Worm (Caenorhabditis elegans) whole organism, young adult: ENCODE measurements around the gene srb-11.

Experiments
- B0261.1 ChIP-seq: sonication (generic microtip); optimal IDR thresholded peaks from 2 replicates; lab custom pipeline; 2016; ENCODE audit warnings: mild to moderate bottlenecking, missing genetic modification characterization, moderate library complexity, missing compliant biosample characterization
- D2030.7 ChIP-seq: fragments of 200-800 bp; sonication (Bioruptor generic); IDR thresholded peaks from 2 replicates; pipeline ENCODE4 v1.3.6; 2022; ENCODE audit warnings: missing genetic modification reagents, missing genetic modification characterization, missing compliant biosample characterization
- F22D6.2 ChIP-seq: sonication (generic microtip); optimal IDR thresholded peaks from 2 replicates; lab custom pipeline; 2016; ENCODE audit warnings: mild to moderate bottlenecking, missing genetic modification characterization, missing compliant biosample characterization
- F33H1.4 ChIP-seq: fragments of 200-800 bp; sonication (Bioruptor generic); IDR thresholded peaks from 2 replicates; pipeline ENCODE4 v1.3.6; 2022; ENCODE audit warnings: missing genetic modification reagents, missing genetic modification characterization, missing compliant biosample characterization
- F39B2.1 ChIP-seq: fragments of 200-800 bp; sonication (Bioruptor generic); IDR thresholded peaks from 2 replicates; pipeline ENCODE4 v1.3.6; 2022; ENCODE audit warnings: missing genetic modification reagents, missing genetic modification characterization, missing compliant biosample characterization
- F49E8.2 ChIP-seq: sonication (generic microtip); optimal IDR thresholded peaks from 3 replicates; lab custom pipeline; 2017; ENCODE audit warnings: missing genetic modification characterization, mild to moderate bottlenecking, missing compliant biosample characterization, antibody characterized with exemption, moderate library complexity; ENCODE audit not compliant: insufficient read depth
- F52B5.7 ChIP-seq: sonication (generic microtip); optimal IDR thresholded peaks from 2 replicates; lab custom pipeline; 2016; ENCODE audit warnings: mild to moderate bottlenecking, missing genetic modification characterization, missing compliant biosample characterization
- F55B11.4 ChIP-seq: sonication (generic microtip); optimal IDR thresholded peaks from 2 replicates; lab custom pipeline; 2016; ENCODE audit warnings: missing compliant biosample characterization, missing genetic modification characterization, borderline replicate concordance; ENCODE audit not compliant: insufficient read depth
- Y56A3A.18 ChIP-seq: fragments of 200-800 bp; sonication (Bioruptor generic); IDR thresholded peaks from 2 replicates; pipeline ENCODE4 v1.3.6; 2022; ENCODE audit warnings: missing genetic modification reagents, missing genetic modification characterization, missing compliant biosample characterization
- Y79H2A.3 ChIP-seq: fragments of 200-800 bp; sonication (Bioruptor generic); conservative IDR thresholded peaks from 2 replicates; pipeline ENCODE4 v1.3.6; 2022; ENCODE audit warnings: missing genetic modification reagents, missing genetic modification characterization, missing compliant biosample characterization
- Y95B8A.8 ChIP-seq: fragments of 200-800 bp; sonication (Bioruptor generic); IDR thresholded peaks from 2 replicates; pipeline ENCODE4 v1.3.6; 2022; ENCODE audit warnings: missing genetic modification reagents, missing genetic modification characterization, missing compliant biosample characterization
- aptf-2 ChIP-seq: fragments of 200-800 bp; sonication (Bioruptor generic); conservative IDR thresholded peaks from 2 replicates; pipeline ENCODE4 v1.3.6; 2022; ENCODE audit warnings: missing genetic modification reagents, missing genetic modification characterization, missing compliant biosample characterization
- aptf-3 ChIP-seq: fragments of 200-800 bp; sonication (Bioruptor generic); IDR thresholded peaks from 2 replicates; pipeline ENCODE4 v1.3.6; 2022; ENCODE audit warnings: missing genetic modification characterization, missing compliant biosample characterization
- attf-5 ChIP-seq: fragments of 200-800 bp; sonication (Bioruptor generic); optimal IDR thresholded peaks from 2 replicates; lab custom pipeline; 2018; ENCODE audit warnings: mild to moderate bottlenecking, missing genetic modification characterization, missing compliant biosample characterization
- attf-6 ChIP-seq: fragments of 200-800 bp; sonication (Bioruptor generic); IDR thresholded peaks from 2 replicates; pipeline ENCODE4 v1.3.6; 2022; ENCODE audit warnings: missing genetic modification reagents, missing genetic modification characterization, missing compliant biosample characterization
- cebp-2 ChIP-seq: fragments of 200-800 bp; sonication (Bioruptor generic); IDR thresholded peaks from 2 replicates; pipeline ENCODE4 v1.3.6; 2022; ENCODE audit warnings: missing genetic modification characterization, missing compliant biosample characterization
- ceh-27 ChIP-seq: fragments of 200-800 bp; sonication (Bioruptor generic); optimal IDR thresholded peaks from 2 replicates; lab custom pipeline; 2018; ENCODE audit warnings: mild to moderate bottlenecking, missing genetic modification characterization, moderate library complexity, missing compliant biosample characterization
- dpff-1 ChIP-seq: sonication (generic microtip); optimal IDR thresholded peaks from 2 replicates; lab custom pipeline; 2017; ENCODE audit warnings: mild to moderate bottlenecking, missing genetic modification characterization, missing compliant biosample characterization
- efl-1 ChIP-seq: fragments of 150-350 bp; optimal IDR thresholded peaks from 2 replicates; lab custom pipeline; 2014; ENCODE audit warnings: missing biosample characterization, missing genetic modification reagents, missing genetic modification characterization
- egl-44 ChIP-seq: fragments of 200-800 bp; sonication (Bioruptor generic); IDR thresholded peaks from 2 replicates; pipeline ENCODE4 v1.3.6; 2022; ENCODE audit warnings: missing genetic modification reagents, missing genetic modification characterization, missing compliant biosample characterization
- egrh-3 ChIP-seq: fragments of 200-800 bp; sonication (Bioruptor generic); IDR thresholded peaks from 2 replicates; pipeline ENCODE4 v1.3.6; 2022; ENCODE audit warnings: missing genetic modification reagents, missing genetic modification characterization, missing compliant biosample characterization
- ets-4 ChIP-seq: fragments of 200-800 bp; sonication (Bioruptor generic); optimal IDR thresholded peaks from 2 replicates; lab custom pipeline; 2018; ENCODE audit warnings: mild to moderate bottlenecking, missing genetic modification characterization, missing compliant biosample characterization
- fkh-3 ChIP-seq: sonication (generic microtip); optimal IDR thresholded peaks from 2 replicates; lab custom pipeline; 2016; ENCODE audit warnings: mild to moderate bottlenecking, missing genetic modification characterization, missing compliant biosample characterization
- gei-17 ChIP-seq: fragments of 200-800 bp; sonication (Bioruptor generic); optimal IDR thresholded peaks from 2 replicates; lab custom pipeline; 2018; ENCODE audit warnings: mild to moderate bottlenecking, missing genetic modification characterization, missing compliant biosample characterization
- him-1 ChIP-seq: sonication (generic microtip); optimal IDR thresholded peaks from 2 replicates; lab custom pipeline; 2016; ENCODE audit warnings: missing genotype, missing genetic modification reagents, missing genetic modification characterization, missing compliant biosample characterization
- hlh-26 ChIP-seq: fragments of 200-800 bp; sonication (Bioruptor generic); conservative IDR thresholded peaks from 2 replicates; pipeline ENCODE4 v1.3.6; 2022; ENCODE audit warnings: missing genetic modification reagents, missing genetic modification characterization, missing compliant biosample characterization
- hmg-20 ChIP-seq: fragments of 200-800 bp; sonication (Bioruptor generic); IDR thresholded peaks from 2 replicates; pipeline ENCODE4 v1.3.6; 2022; ENCODE audit warnings: missing genetic modification reagents, missing genetic modification characterization, missing compliant biosample characterization
- let-526 ChIP-seq: fragments of 200-800 bp; sonication (Bioruptor generic); IDR thresholded peaks from 2 replicates; pipeline ENCODE4 v1.3.6; 2022; ENCODE audit warnings: missing genetic modification reagents, missing genetic modification characterization, missing compliant biosample characterization
- lin-54 ChIP-seq: fragments of 200-800 bp; sonication (Bioruptor generic); optimal IDR thresholded peaks from 2 replicates; lab custom pipeline; 2018; ENCODE audit warnings: mild to moderate bottlenecking, missing genetic modification characterization, missing compliant biosample characterization
- madf-10 ChIP-seq: sonication (generic microtip); optimal IDR thresholded peaks from 2 replicates; lab custom pipeline; 2016; ENCODE audit warnings: mild to moderate bottlenecking, missing genetic modification characterization, missing compliant biosample characterization
- madf-6 ChIP-seq: fragments of 200-800 bp; sonication (Bioruptor generic); IDR thresholded peaks from 2 replicates; pipeline ENCODE4 v1.3.6; 2022; ENCODE audit warnings: missing genetic modification reagents, missing genetic modification characterization, missing compliant biosample characterization
- mel-28 ChIP-seq: sonication (generic microtip); optimal IDR thresholded peaks from 2 replicates; lab custom pipeline; 2016; ENCODE audit warnings: borderline replicate concordance, mild to moderate bottlenecking, missing genetic modification characterization, missing compliant biosample characterization
- mes-4 ChIP-seq: sonication (generic microtip); optimal IDR thresholded peaks from 2 replicates; lab custom pipeline; 2016; ENCODE audit warnings: missing genotype, missing genetic modification characterization, missing compliant biosample characterization
- nfya-1 ChIP-seq: sonication (generic microtip); optimal IDR thresholded peaks from 2 replicates; lab custom pipeline; 2017; ENCODE audit warnings: antibody characterized with exemption, missing compliant biosample characterization, missing genetic modification characterization, borderline replicate concordance; ENCODE audit not compliant: insufficient read depth
- nfya-2 ChIP-seq: fragments of 200-800 bp; sonication (Bioruptor generic); IDR thresholded peaks from 2 replicates; pipeline ENCODE4 v1.3.6; 2022; ENCODE audit warnings: missing genetic modification reagents, missing genetic modification characterization, missing compliant biosample characterization
- nhr-27 ChIP-seq: fragments of 200-800 bp; sonication (Bioruptor generic); optimal IDR thresholded peaks from 2 replicates; lab custom pipeline; 2018; ENCODE audit warnings: mild to moderate bottlenecking, missing genetic modification characterization, moderate library complexity, missing compliant biosample characterization
- nhr-80 ChIP-seq: sonication (generic microtip); optimal IDR thresholded peaks from 2 replicates; lab custom pipeline; 2016; ENCODE audit warnings: missing genetic modification characterization, missing compliant biosample characterization
- pbrm-1 ChIP-seq: fragments of 200-800 bp; sonication (Bioruptor generic); IDR thresholded peaks from 2 replicates; pipeline ENCODE4 v1.3.6; 2022; ENCODE audit warnings: missing genetic modification reagents, missing genetic modification characterization, missing compliant biosample characterization
- rec-8 ChIP-seq, 2 experiments: sonication (generic microtip); optimal IDR thresholded peaks; 2 replicates each; lab custom pipeline; 2016; ENCODE audit warnings: mild to moderate bottlenecking in 2 of 2, missing genetic modification characterization in 2 of 2, missing genetic modification reagents in 2 of 2, missing genotype in 2 of 2, missing biosample characterization in 1 of 2, missing compliant biosample characterization in 1 of 2, moderate library complexity in 1 of 2
- tbx-9 ChIP-seq: sonication (generic microtip); optimal IDR thresholded peaks from 2 replicates; lab custom pipeline; 2016; ENCODE audit warnings: borderline replicate concordance, missing genetic modification characterization, inconsistent platforms, missing compliant biosample characterization
- tlf-1 ChIP-seq: fragments of 200-800 bp; sonication (Bioruptor generic); optimal IDR thresholded peaks from 2 replicates; lab custom pipeline; 2018; ENCODE audit warnings: mild to moderate bottlenecking, missing genetic modification characterization, missing compliant biosample characterization
- zim-3 ChIP-seq: sonication (generic microtip); optimal IDR thresholded peaks from 2 replicates; lab custom pipeline; 2017; ENCODE audit warnings: mild to moderate bottlenecking, missing genetic modification characterization, moderate library complexity, missing compliant biosample characterization
- ztf-22 ChIP-seq: fragments of 200-800 bp; sonication (Bioruptor generic); optimal IDR thresholded peaks from 2 replicates; lab custom pipeline; 2018; ENCODE audit warnings: mild to moderate bottlenecking, missing genetic modification characterization, moderate library complexity, missing compliant biosample characterization
- ztf-25 ChIP-seq: fragments of 200-800 bp; sonication (Bioruptor generic); IDR thresholded peaks from 2 replicates; pipeline ENCODE4 v1.3.6; 2022; ENCODE audit warnings: missing genetic modification reagents, missing genetic modification characterization, missing compliant biosample characterization
- ztf-26 ChIP-seq: sonication (generic microtip); optimal IDR thresholded peaks from 2 replicates; lab custom pipeline; 2017; ENCODE audit warnings: missing genetic modification characterization, missing compliant biosample characterization

The srb-11 gene

DNA sequence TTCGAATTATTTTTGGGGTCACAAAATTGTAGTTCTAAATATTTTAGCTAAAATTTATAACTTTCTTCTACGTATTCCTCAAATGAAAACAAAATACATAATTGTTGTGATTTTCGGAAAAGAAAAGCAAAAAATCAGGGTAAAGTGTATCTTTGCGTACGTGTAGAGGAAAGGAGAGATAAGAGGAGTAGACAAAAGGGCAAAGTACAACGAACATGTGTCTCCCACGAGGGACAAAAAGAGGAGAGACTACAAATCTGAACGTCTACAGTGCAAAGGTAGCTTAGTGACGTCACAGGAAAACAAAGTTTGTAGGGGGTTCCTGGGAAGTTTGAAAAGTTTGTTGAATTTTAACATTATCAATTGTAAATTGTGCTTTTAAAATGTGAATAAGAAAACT is 45.2 kb downstream of the srb-11 start (continued):
- TF ChIP-seq tlf-1 (peak; percentile 52), egl-44 (GFP tag; lab: Robert Waterston, UW) (0 out of 2 replicates have a peak, but pooled peaks have one; percentile 50), Y79H2A.3 (GFP tag; lab: Robert Waterston, UW) (peak; percentile 9; the same call in 1 of the 2 replicates), zim-3 (tag; lab: Kevin White, UChicago) (no peak), gei-17 (no peak), him-1 (no peak), F33H1.4 (GFP tag; lab: Robert Waterston, UW) (no peak), let-526 (0 out of 2 replicates have a peak, but pooled peaks have one; percentile 44), tbx-9 (tag; lab: Kevin White, UChicago) (no peak), ztf-25 (no peak), fkh-3 (tag; lab: Kevin White, UChicago) (no peak), Y56A3A.18 (no peak), nhr-27 (tag; lab: Kevin White, UChicago) (no peak), nfya-2 (GFP tag; lab: Robert Waterston, UW) (no peak), mes-4 (tag; lab: Kevin White, UChicago) (no peak), F52B5.7 (no peak), ztf-22 (GFP tag; lab: Kevin White, UChicago) (no peak), nfya-1 (tag; lab: Kevin White, UChicago) (no peak), F49E8.2 (tag; lab: Kevin White, UChicago) (no peak), egrh-3 (GFP tag; lab: Robert Waterston, UW) (no peak), F39B2.1 (GFP tag; lab: Robert Waterston, UW) (no peak), attf-6 (no peak), attf-5 (GFP tag; lab: Kevin White, UChicago) (no peak), madf-10 (tag; lab: Kevin White, UChicago) (no peak), pbrm-1 (GFP tag; lab: Robert Waterston, UW) (no peak; the same call in 1 of the 2 replicates), B0261.1 (tag; lab: Kevin White, UChicago) (no peak), aptf-2 (no peak; the same call in 1 of the 2 replicates), ztf-26 (tag; lab: Kevin White, UChicago) (no peak), hmg-20 (GFP tag; lab: Robert Waterston, UW) (no peak), F55B11.4 (tag; lab: Kevin White, UChicago) (no peak), dpff-1 (tag; lab: Kevin White, UChicago) (no peak), Y95B8A.8 (no peak), F22D6.2 (tag; lab: Kevin White, UChicago) (peak; percentile 28)

DNA sequence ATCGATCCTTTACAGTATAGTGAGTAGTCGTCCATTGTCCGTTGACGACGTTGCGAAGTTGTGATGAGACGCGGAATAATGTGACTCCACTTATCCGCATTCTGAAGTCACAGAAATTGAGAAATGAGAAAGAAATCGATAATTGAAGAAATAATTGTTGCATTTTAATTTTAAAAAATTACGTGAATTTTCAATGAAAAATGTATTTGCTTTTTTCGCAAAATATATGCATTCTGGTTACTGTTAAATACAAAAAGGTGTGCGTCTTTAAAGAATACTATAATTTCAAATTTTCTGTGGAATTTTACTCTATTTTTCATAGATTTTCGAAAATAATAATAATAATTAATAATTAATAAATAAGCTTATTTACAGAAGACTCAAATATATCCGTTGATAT is 45.9 kb downstream of the srb-11 start, which contains the start of gene let-721:
Gene let-721, minus strand, starts transcription at position 101 of the 400 bp plus-strand sequence.
- TF ChIP-seq cebp-2 (GFP tag; lab: Robert Waterston, UW) (no peak), ceh-27 (GFP tag; lab: Kevin White, UChicago) (no peak), D2030.7 (GFP tag; lab: Robert Waterston, UW) (no peak), ets-4 (GFP tag; lab: Kevin White, UChicago) (no peak), mel-28 (no peak), efl-1 (GFP tag; lab: Kevin White, UChicago) (no peak), lin-54 (GFP tag; lab: Kevin White, UChicago) (no peak), nhr-80 (tag; lab: Kevin White, UChicago) (no peak), zim-3 (tag; lab: Kevin White, UChicago) (no peak), fkh-3 (tag; lab: Kevin White, UChicago) (no peak), pbrm-1 (GFP tag; lab: Robert Waterston, UW) (no peak), rec-8 (tag; optimal IDR thresholded peaks at IDR 0.05; lab: Kevin White, UChicago) (no peak), aptf-3 (GFP tag; lab: Robert Waterston, UW) (no peak), hlh-26 (GFP tag; lab: Robert Waterston, UW) (no peak), B0261.1 (tag; lab: Kevin White, UChicago) (no peak), madf-6 (no peak)
